Fruit fly (Drosophila melanogaster) whole organism, embryonic: ENCODE measurements around the gene CG45676.

Source experiments
- Abd-B ChIP-seq: fragments of 200-800 bp; sonication (Bioruptor generic); optimal IDR thresholded peaks from 2 replicates; lab custom pipeline; 2018; ENCODE audit warnings: missing biosample characterization, mild to moderate bottlenecking, missing genetic modification characterization, moderate library complexity
- CG10654 ChIP-seq: fragments of 200-800 bp; sonication (Bioruptor generic); optimal IDR thresholded peaks from 2 replicates; lab custom pipeline; 2016; ENCODE audit warnings: missing biosample characterization, missing genetic modification characterization
- CG12391 ChIP-seq: fragments of 200-800 bp; sonication (Bioruptor generic); optimal IDR thresholded peaks from 3 replicates; lab custom pipeline; 2018; ENCODE audit warnings: missing biosample characterization, mild to moderate bottlenecking, missing genetic modification characterization, moderate library complexity
- CG12942 ChIP-seq: fragments of 200-800 bp; sonication (Bioruptor generic); optimal IDR thresholded peaks from 3 replicates; lab custom pipeline; 2016; ENCODE audit warnings: missing biosample characterization, missing genetic modification characterization
- CG14860 ChIP-seq: fragments of 200-800 bp; sonication (Bioruptor generic); IDR thresholded peaks from 3 replicates; pipeline ENCODE4 v1.3.6; 2022; ENCODE audit warnings: missing biosample characterization, missing genetic modification characterization; ENCODE audit not compliant: partially characterized antibody
- CG2889 ChIP-seq: fragments of 200-800 bp; sonication (Bioruptor generic); IDR thresholded peaks from 3 replicates; pipeline ENCODE4 v1.3.6; 2022; ENCODE audit warnings: missing biosample characterization, missing genetic modification characterization
- CG30403 ChIP-seq: fragments of 200-800 bp; sonication (Bioruptor generic); optimal IDR thresholded peaks from 3 replicates; lab custom pipeline; 2016; ENCODE audit warnings: missing biosample characterization, missing genetic modification characterization
- CG31441 ChIP-seq: fragments of 200-800 bp; sonication (Bioruptor generic); IDR thresholded peaks from 2 replicates; pipeline ENCODE4 v1.3.6; 2022; ENCODE audit warnings: missing biosample characterization, missing genetic modification characterization
- CG33557 ChIP-seq: fragments of 200-800 bp; sonication (Bioruptor generic); optimal IDR thresholded peaks from 2 replicates; lab custom pipeline; 2019; ENCODE audit warnings: missing biosample characterization, mild to moderate bottlenecking, missing genetic modification characterization, moderate library complexity
- CG4282 ChIP-seq: fragments of 200-800 bp; sonication (Bioruptor generic); optimal IDR thresholded peaks from 2 replicates; lab custom pipeline; 2016; ENCODE audit warnings: missing biosample characterization, missing genetic modification characterization
- CG5180 ChIP-seq: fragments of 200-800 bp; sonication (Bioruptor generic); optimal IDR thresholded peaks from 3 replicates; lab custom pipeline; 2017; ENCODE audit warnings: missing biosample characterization, missing genetic modification characterization, mild to moderate bottlenecking, moderate library complexity, missing genetic modification reagents
- CG6654 ChIP-seq: fragments of 200-800 bp; sonication (Bioruptor generic); optimal IDR thresholded peaks from 2 replicates; lab custom pipeline; 2017; ENCODE audit warnings: missing biosample characterization, mild to moderate bottlenecking, missing genetic modification characterization
- CG6683 ChIP-seq: fragments of 200-800 bp; sonication (Bioruptor generic); optimal IDR thresholded peaks from 2 replicates; lab custom pipeline; 2017; ENCODE audit warnings: missing biosample characterization, mild to moderate bottlenecking, missing genetic modification characterization, missing genetic modification reagents
- CG7372 ChIP-seq: fragments of 200-800 bp; sonication (Bioruptor generic); IDR thresholded peaks from 2 replicates; pipeline ENCODE4 v1.3.6; 2022; ENCODE audit warnings: missing biosample characterization, missing genetic modification characterization
- CG7786 ChIP-seq: fragments of 200-800 bp; sonication (Bioruptor generic); optimal IDR thresholded peaks from 2 replicates; lab custom pipeline; 2016; ENCODE audit warnings: missing biosample characterization, missing genetic modification characterization
- CG9797 ChIP-seq: fragments of 200-800 bp; sonication (Bioruptor generic); optimal IDR thresholded peaks from 3 replicates; lab custom pipeline; 2018; ENCODE audit warnings: missing biosample characterization, mild to moderate bottlenecking, missing genetic modification characterization
- Dek ChIP-seq: fragments of 200-800 bp; sonication (Bioruptor generic); optimal IDR thresholded peaks from 3 replicates; lab custom pipeline; 2019; ENCODE audit warnings: missing biosample characterization, mild to moderate bottlenecking, missing genetic modification characterization, moderate library complexity
- Elba2 ChIP-seq: fragments of 200-800 bp; sonication (Bioruptor generic); optimal IDR thresholded peaks from 3 replicates; lab custom pipeline; 2016; ENCODE audit warnings: missing biosample characterization, missing genetic modification characterization
- Ets65A ChIP-seq: fragments of 200-800 bp; sonication (Bioruptor generic); peaks from one replicate; lab custom pipeline; 2016; ENCODE audit warnings: missing biosample characterization, missing genetic modification characterization
- Fer2 ChIP-seq: fragments of 200-800 bp; sonication (Bioruptor generic); optimal IDR thresholded peaks from 2 replicates; lab custom pipeline; 2018; ENCODE audit warnings: missing biosample characterization, mild to moderate bottlenecking, missing genetic modification characterization, moderate library complexity
- Lhr ChIP-seq: fragments of 200-800 bp; sonication (Bioruptor generic); optimal IDR thresholded peaks from 3 replicates; lab custom pipeline; 2017; ENCODE audit warnings: mild to moderate bottlenecking, missing biosample characterization, missing genetic modification reagents, missing genetic modification characterization
- Oaz ChIP-seq: fragments of 200-800 bp; sonication (Bioruptor generic); IDR thresholded peaks from 2 replicates; pipeline ENCODE4 v1.3.6; 2022; ENCODE audit warnings: missing biosample characterization, missing genetic modification characterization
- Rx ChIP-seq: fragments of 200-800 bp; sonication (Bioruptor generic); IDR thresholded peaks from 2 replicates; pipeline ENCODE4 v1.3.6; 2022; ENCODE audit warnings: missing biosample characterization, missing genetic modification characterization
- Sin3A ChIP-seq: fragments of >200 bp; optimal IDR thresholded peaks from 2 replicates; lab custom pipeline; 2018
- Sox100B ChIP-seq: fragments of 200-800 bp; sonication (Bioruptor generic); optimal IDR thresholded peaks from 3 replicates; lab custom pipeline; 2018; ENCODE audit warnings: missing biosample characterization, mild to moderate bottlenecking, missing genetic modification characterization
- TFAM ChIP-seq: fragments of 200-800 bp; sonication (Bioruptor generic); optimal IDR thresholded peaks from 2 replicates; lab custom pipeline; 2017; ENCODE audit warnings: missing biosample characterization, missing genetic modification characterization, inconsistent platforms
- al ChIP-seq: fragments of 200-800 bp; sonication (Bioruptor generic); IDR thresholded peaks from 2 replicates; pipeline ENCODE4 v1.3.6; 2022; ENCODE audit warnings: missing biosample characterization, missing genetic modification characterization
- btn ChIP-seq: fragments of 200-800 bp; sonication (Bioruptor generic); optimal IDR thresholded peaks from 2 replicates; lab custom pipeline; 2016; ENCODE audit warnings: missing biosample characterization, missing genetic modification characterization
- disco-r ChIP-seq: fragments of 200-800 bp; sonication (Bioruptor generic); optimal IDR thresholded peaks from 2 replicates; lab custom pipeline; 2016; ENCODE audit warnings: missing biosample characterization, missing genetic modification characterization
- dmrt99B ChIP-seq: fragments of 200-800 bp; sonication (Bioruptor generic); optimal IDR thresholded peaks from 2 replicates; lab custom pipeline; 2018; ENCODE audit warnings: missing biosample characterization, mild to moderate bottlenecking, missing genetic modification characterization, moderate library complexity
- dysf ChIP-seq: fragments of 200-800 bp; sonication (Bioruptor generic); IDR thresholded peaks from 3 replicates; pipeline ENCODE4 v1.3.6; 2022; ENCODE audit warnings: missing biosample characterization, missing genetic modification characterization
- exex ChIP-seq: fragments of 200-800 bp; sonication (Bioruptor generic); optimal IDR thresholded peaks from 4 replicates; lab custom pipeline; 2018; ENCODE audit warnings: missing biosample characterization, mild to moderate bottlenecking, missing genetic modification characterization, moderate library complexity
- gce ChIP-seq: fragments of 200-800 bp; sonication (Bioruptor generic); IDR thresholded peaks from 3 replicates; pipeline ENCODE4 v1.3.6; 2022; ENCODE audit warnings: missing biosample characterization, missing genetic modification characterization
- gfzf ChIP-seq: fragments of 200-800 bp; sonication (Bioruptor generic); optimal IDR thresholded peaks from 2 replicates; lab custom pipeline; 2016; ENCODE audit warnings: missing biosample characterization, mild to moderate bottlenecking, missing genetic modification characterization, moderate library complexity
- hkb ChIP-seq, 2 experiments: fragments of 200-800 bp in 1 of 2; fragments of >200 bp in 1 of 2; sonication (Bioruptor generic) in 1 of 2; IDR thresholded peaks in 1 of 2; optimal IDR thresholded peaks in 1 of 2; 2 replicates each; pipeline versions ENCODE4 v1.3.6 to Lab custom; 2017 to 2022; ENCODE audit warnings: missing biosample characterization in 1 of 2, missing genetic modification characterization in 1 of 2
- ind ChIP-seq: fragments of 200-800 bp; sonication (Bioruptor generic); optimal IDR thresholded peaks from 3 replicates; lab custom pipeline; 2016; ENCODE audit warnings: missing biosample characterization, missing genetic modification characterization
- insv ChIP-seq, 2 experiments: fragments of 200-800 bp; sonication (Bioruptor generic); optimal IDR thresholded peaks; 3 replicates each; lab custom pipeline; 2016 to 2018; ENCODE audit warnings: missing biosample characterization in 2 of 2, missing genetic modification characterization in 2 of 2
- jigr1 ChIP-seq: fragments of 200-800 bp; sonication (Bioruptor generic); IDR thresholded peaks from 3 replicates; pipeline ENCODE4 v1.3.6; 2022; ENCODE audit warnings: missing biosample characterization, missing genetic modification characterization
- jing ChIP-seq: fragments of 200-800 bp; sonication (Bioruptor generic); optimal IDR thresholded peaks from 2 replicates; lab custom pipeline; 2018; ENCODE audit warnings: missing biosample characterization, mild to moderate bottlenecking, missing genetic modification characterization
- kni ChIP-seq: fragments of 200-800 bp; sonication (Bioruptor generic); optimal IDR thresholded peaks from 3 replicates; lab custom pipeline; 2017; ENCODE audit warnings: mild to moderate bottlenecking, missing biosample characterization, missing genetic modification reagents, missing genetic modification characterization
- nmo ChIP-seq: fragments of 200-800 bp; sonication (Bioruptor generic); optimal IDR thresholded peaks from 2 replicates; lab custom pipeline; 2018; ENCODE audit warnings: missing biosample characterization, mild to moderate bottlenecking, missing genetic modification characterization, moderate library complexity
- odd ChIP-seq: fragments of 200-800 bp; sonication (Bioruptor generic); optimal IDR thresholded peaks from 2 replicates; lab custom pipeline; 2017; ENCODE audit warnings: missing biosample characterization, mild to moderate bottlenecking, missing genetic modification characterization
- row ChIP-seq: fragments of 200-800 bp; sonication (Bioruptor generic); IDR thresholded peaks from 3 replicates; pipeline ENCODE4 v1.3.6; 2022; ENCODE audit warnings: missing biosample characterization, missing genetic modification characterization
- sens ChIP-seq: fragments of 200-800 bp; sonication (Bioruptor generic); peaks from one replicate; lab custom pipeline; 2016; ENCODE audit warnings: missing biosample characterization, missing genetic modification characterization
- sisA ChIP-seq: fragments of 200-800 bp; sonication (Bioruptor generic); IDR thresholded peaks from 2 replicates; pipeline ENCODE4 v1.3.6; 2022; ENCODE audit warnings: missing biosample characterization, missing genetic modification characterization
- sqz ChIP-seq: fragments of 200-800 bp; sonication (Bioruptor generic); optimal IDR thresholded peaks from 3 replicates; lab custom pipeline; 2018; ENCODE audit warnings: missing biosample characterization, mild to moderate bottlenecking, missing genetic modification characterization
- zen ChIP-seq: fragments of 200-800 bp; sonication (Bioruptor generic); optimal IDR thresholded peaks from 3 replicates; lab custom pipeline; 2018; ENCODE audit warnings: missing biosample characterization, mild to moderate bottlenecking, missing genetic modification characterization, moderate library complexity
- zfh2 ChIP-seq: fragments of 200-800 bp; sonication (Bioruptor generic); optimal IDR thresholded peaks from 2 replicates; lab custom pipeline; 2016; ENCODE audit warnings: missing biosample characterization, missing genetic modification characterization

CG45676 gene

dm6 chr3R:11372053-11373016 lies 46.4 kb upstream of the CG45676 start (continued):
- TF ChIP-seq hkb (optimal IDR thresholded peaks at IDR 0.05; lab: Kevin White, UChicago) (no peak), hkb (GFP tag; IDR thresholded peaks at IDR 0.05; lab: Robert Waterston, UW) (no peak), kni (GFP tag; lab: Kevin White, UChicago) (no peak), Sin3A (lab: Kevin White, UChicago) (no peak), nmo (peak; percentile 14), dysf (no peak), row (GFP tag; lab: Robert Waterston, UW) (no peak), CG12942 (GFP tag; lab: Kevin White, UChicago) (no peak), btn (GFP tag; lab: Kevin White, UChicago) (peak; percentile 34), ind (GFP tag; lab: Kevin White, UChicago) (no peak), dmrt99B (tag; lab: Kevin White, UChicago) (no peak), CG6654 (no peak), CG12391 (tag; lab: Kevin White, UChicago) (peak; percentile 12), CG4282 (no peak), CG14860 (GFP tag; lab: Robert Waterston, UW) (no peak), Fer2 (no peak), disco-r (peak; percentile 30), CG5180 (GFP tag; lab: Kevin White, UChicago) (peak; percentile 95), CG7786 (no peak), jigr1 (no peak), CG7372 (GFP tag; lab: Robert Waterston, UW) (0 out of 2 replicates have a peak, but pooled peaks have one; percentile 4), Oaz (GFP tag; lab: Robert Waterston, UW) (no peak), insv (GFP tag; optimal IDR thresholded peaks at IDR 0.05; lab: Kevin White, UChicago) (peak in 1 of 2 experiments; percentile 39), al (GFP tag; lab: Robert Waterston, UW) (no peak), Dek (tag; lab: Kevin White, UChicago) (no peak), CG10654 (GFP tag; lab: Kevin White, UChicago) (no peak), zfh2 (GFP tag; lab: Kevin White, UChicago) (no peak), exex (tag; lab: Kevin White, UChicago) (no peak), sens (peak; percentile 70), CG2889 (GFP tag; lab: Robert Waterston, UW) (0 out of 3 replicates have a peak, but pooled peaks have one; percentile 44), TFAM (GFP tag; lab: Kevin White, UChicago) (no peak), CG6683 (GFP tag; lab: Kevin White, UChicago) (no peak), Ets65A (no peak), Rx (GFP tag; lab: Robert Waterston, UW) (no peak), Sox100B (GFP tag; lab: Kevin White, UChicago) (no peak), jing (GFP tag; lab: Kevin White, UChicago) (peak; percentile 45), odd (GFP tag; lab: Kevin White, UChicago) (peak; percentile 63), CG30403 (no peak), Lhr (GFP tag; lab: Kevin White, UChicago) (no peak), CG31441 (GFP tag; lab: Robert Waterston, UW) (peak; percentile 47; the same call in 1 of the 2 replicates), Elba2 (no peak), gfzf (GFP tag; lab: Kevin White, UChicago) (no peak), CG33557 (GFP tag; lab: Kevin White, UChicago) (peak; percentile 39), zen (tag; lab: Kevin White, UChicago) (peak; percentile 32), gce (GFP tag; lab: Robert Waterston, UW) (0 out of 3 replicates have a peak, but pooled peaks have one; percentile 18), sisA (GFP tag; lab: Robert Waterston, UW) (no peak), sqz (GFP tag; lab: Kevin White, UChicago) (no peak), Abd-B (GFP tag; lab: Kevin White, UChicago) (no peak), CG9797 (GFP tag; lab: Kevin White, UChicago) (no peak)
